Fruit fly (Drosophila melanogaster): ENCODE results near the gene eyg.

Gene eyg

DNA sequence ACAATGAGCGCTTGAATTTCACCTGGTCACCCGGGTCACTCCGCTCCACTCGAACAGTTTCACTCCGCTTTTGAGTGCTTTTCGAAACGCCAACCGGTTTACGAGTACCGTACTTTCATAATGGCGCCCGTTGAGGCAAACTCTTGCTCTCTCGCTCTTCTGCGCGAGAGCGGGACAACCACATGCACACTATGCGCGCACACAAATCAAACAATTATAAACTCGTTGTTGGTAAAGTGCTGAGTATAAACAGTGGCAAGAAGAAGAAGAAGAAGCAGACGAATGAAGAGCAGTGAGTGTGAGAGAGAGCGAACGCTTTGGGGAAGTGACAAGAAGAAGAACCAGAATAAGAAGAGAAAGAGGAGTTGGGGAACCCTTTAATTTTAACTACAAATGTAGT, at the start of gene eyg (continued):
- 0 out of 3 replicates have a peak, but pooled peaks have one; percentile 34 for TF ChIP-seq dysf (GFP tag; IDR thresholded peaks at IDR 0.05)
- TF ChIP-seq sens (GFP tag) = peak; percentile 76
- TF ChIP-seq ab (GFP tag; optimal IDR thresholded peaks at IDR 0.05) = peak; percentile 57
- no peak for TF ChIP-seq gcm2 (GFP tag; optimal IDR thresholded peaks at IDR 0.05)
- no peak for TF ChIP-seq Dip2 (GFP tag; IDR thresholded peaks at IDR 0.05)
- peak; percentile 70 for TF ChIP-seq tna (GFP tag; IDR thresholded peaks at IDR 0.05; ENCODE audit: partially characterized antibody)
- no peak for TF ChIP-seq gem (tag; optimal IDR thresholded peaks at IDR 0.05)
- TF ChIP-seq CG7271 (tag; optimal IDR thresholded peaks at IDR 0.05) = no peak
- TF ChIP-seq CG18476 (GFP tag; optimal IDR thresholded peaks at IDR 0.05) = no peak
- no peak for TF ChIP-seq CG13123 (GFP tag; optimal IDR thresholded peaks at IDR 0.05)
- no peak for TF ChIP-seq Hr39 (optimal IDR thresholded peaks at IDR 0.05)
- TF ChIP-seq pzg (GFP tag; optimal IDR thresholded peaks at IDR 0.05) = no peak
- TF ChIP-seq inv (GFP tag; IDR thresholded peaks at IDR 0.05; ENCODE audit: partially characterized antibody) = peak; percentile 47; the same call in 1 of the 2 replicates
- TF ChIP-seq CG2712 (tag; optimal IDR thresholded peaks at IDR 0.05) = peak; percentile 43
- no peak for TF ChIP-seq ase (GFP tag; IDR thresholded peaks at IDR 0.05)
- no peak for TF ChIP-seq insv (GFP tag; optimal IDR thresholded peaks at IDR 0.05)
- TF ChIP-seq Meics (GFP tag; optimal IDR thresholded peaks at IDR 0.05) = no peak
- peak; percentile 29; the same call in 1 of the 3 replicates for TF ChIP-seq tgo (GFP tag; IDR thresholded peaks at IDR 0.05)
- peak; percentile 43 for TF ChIP-seq pfk (GFP tag; optimal IDR thresholded peaks at IDR 0.05)
- TF ChIP-seq btn (GFP tag; optimal IDR thresholded peaks at IDR 0.05) = no peak
- peak; percentile 56 for TF ChIP-seq wek (GFP tag; optimal IDR thresholded peaks at IDR 0.05)
- TF ChIP-seq D19B (GFP tag; optimal IDR thresholded peaks at IDR 0.05) = no peak
- peak; percentile 8 for TF ChIP-seq BtbVII (GFP tag; optimal IDR thresholded peaks at IDR 0.05)
- peak; percentile 61; the same call in 1 of the 3 replicates for TF ChIP-seq Opbp (GFP tag; IDR thresholded peaks at IDR 0.05; ENCODE audit: partially characterized antibody)
- peak; percentile 14 for TF ChIP-seq dm (GFP tag; optimal IDR thresholded peaks at IDR 0.05)
- no peak for TF ChIP-seq CG8359 (GFP tag; optimal IDR thresholded peaks at IDR 0.05; ENCODE audit: borderline replicate concordance)
- TF ChIP-seq CHES-1-like (GFP tag; optimal IDR thresholded peaks at IDR 0.05) = peak; percentile 52
- TF ChIP-seq ranshi (GFP tag; IDR thresholded peaks at IDR 0.05) = peak; percentile 12; the same call in 1 of the 2 replicates
- TF ChIP-seq ind (GFP tag; optimal IDR thresholded peaks at IDR 0.05) = peak; percentile 2
- TF ChIP-seq CG10959 (GFP tag; IDR thresholded peaks at IDR 0.05) = no peak
- TF ChIP-seq repo (GFP tag; optimal IDR thresholded peaks at IDR 0.05) = peak; percentile 15
- TF ChIP-seq sima (GFP tag; optimal IDR thresholded peaks at IDR 0.05) = no peak
- TF ChIP-seq chif (GFP tag; optimal IDR thresholded peaks at IDR 0.05) = peak in 1 of 2 experiments; percentile 33
- peak; percentile 4 for TF ChIP-seq CG13624 (GFP tag; optimal IDR thresholded peaks at IDR 0.05)
- TF ChIP-seq CG15011 (GFP tag; optimal IDR thresholded peaks at IDR 0.05) = peak; percentile 11
- peak; percentile 60 for TF ChIP-seq Scr (GFP tag; IDR thresholded peaks at IDR 0.05; ENCODE audit: partially characterized antibody)
- no peak for TF ChIP-seq CG16815 (GFP tag; optimal IDR thresholded peaks at IDR 0.05)
- peak; percentile 8 for TF ChIP-seq kah (GFP tag; optimal IDR thresholded peaks at IDR 0.05)
- TF ChIP-seq dpn (GFP tag; optimal IDR thresholded peaks at IDR 0.05) = peak; percentile 0 to 9
- peak; percentile 44 for TF ChIP-seq Mes4 (GFP tag; optimal IDR thresholded peaks at IDR 0.05)
- TF ChIP-seq otp (GFP tag; IDR thresholded peaks at IDR 0.05) = 0 out of 3 replicates have a peak, but pooled peaks have one; percentile 70
- TF ChIP-seq CG6683 (GFP tag; optimal IDR thresholded peaks at IDR 0.05) = no peak
- no peak for TF ChIP-seq eve (GFP tag; optimal IDR thresholded peaks at IDR 0.05)
- TF ChIP-seq CG1647 (GFP tag; optimal IDR thresholded peaks at IDR 0.05) = peak; percentile 2
- TF ChIP-seq Lim3 (GFP tag; IDR thresholded peaks at IDR 0.05) = no peak
- TF ChIP-seq CG42726 (GFP tag; IDR thresholded peaks at IDR 0.05; ENCODE audit: partially characterized antibody) = peak; percentile 58; the same call in 1 of the 2 replicates
- TF ChIP-seq B-H2 (GFP tag; optimal IDR thresholded peaks at IDR 0.05) = peak; percentile 69
- peak; percentile 12 for TF ChIP-seq Ets97D (GFP tag; optimal IDR thresholded peaks at IDR 0.05)
- TF ChIP-seq bbx (GFP tag; IDR thresholded peaks at IDR 0.05; ENCODE audit: partially characterized antibody) = peak; percentile 81
- peak; percentile 66 for TF ChIP-seq pros (GFP tag; optimal IDR thresholded peaks at IDR 0.05)
- TF ChIP-seq nom (GFP tag; optimal IDR thresholded peaks at IDR 0.05) = peak; percentile 5
